Fruit fly (Drosophila melanogaster) whole organism, wandering third instar larva: ENCODE results near the gene CG5188.

Source experiments
- CG32264 ChIP-seq: fragments of 200-800 bp; sonication (Bioruptor generic); optimal IDR thresholded peaks from 2 replicates; lab custom pipeline; 2016; ENCODE audit warnings: missing biosample characterization, missing genetic modification characterization
- CG9705 ChIP-seq: fragments of 200-800 bp; sonication (Bioruptor generic); optimal IDR thresholded peaks from 2 replicates; lab custom pipeline; 2018; ENCODE audit warnings: missing biosample characterization, mild to moderate bottlenecking, missing genetic modification characterization
- Dif ChIP-seq: fragments of 200-275, 200-300 bp; sonication (Bioruptor generic); optimal IDR thresholded peaks from 2 replicates; lab custom pipeline; 2018; ENCODE audit warnings: missing biosample characterization, missing genetic modification characterization; ENCODE audit not compliant: partially characterized antibody
- HLH106 ChIP-seq: fragments of 200-800 bp; optimal IDR thresholded peaks from 3 replicates; lab custom pipeline; 2019; ENCODE audit warnings: missing biosample characterization, mild to moderate bottlenecking, missing genetic modification characterization, moderate library complexity
- Mio ChIP-seq: sonication (Bioruptor generic); optimal IDR thresholded peaks from 2 replicates; lab custom pipeline; 2016; ENCODE audit warnings: missing biosample characterization, missing genetic modification characterization
- Myc ChIP-seq: fragments of >200 bp; optimal IDR thresholded peaks from 2 replicates; lab custom pipeline; 2017
- dmrt93B ChIP-seq: fragments of 200-800 bp; sonication (Bioruptor generic); optimal IDR thresholded peaks from 2 replicates; lab custom pipeline; 2018; ENCODE audit warnings: missing biosample characterization, mild to moderate bottlenecking, missing genetic modification characterization
- fru ChIP-seq: fragments of 200-800 bp; sonication (Bioruptor generic); optimal IDR thresholded peaks from 3 replicates; lab custom pipeline; 2016; ENCODE audit warnings: missing biosample characterization, mild to moderate bottlenecking, missing genetic modification characterization
- lola ChIP-seq: fragments of >200 bp; optimal IDR thresholded peaks from 2 replicates; lab custom pipeline; 2017; ENCODE audit warnings: missing biosample characterization, missing genetic modification characterization
- rgr ChIP-seq: fragments of 200-800 bp; sonication (Bioruptor generic); optimal IDR thresholded peaks from 3 replicates; lab custom pipeline; 2016; ENCODE audit warnings: missing biosample characterization, mild to moderate bottlenecking, missing genetic modification characterization
- sage ChIP-seq: fragments of 200-800 bp; sonication (Bioruptor generic); optimal IDR thresholded peaks from 2 replicates; lab custom pipeline; 2016; ENCODE audit warnings: missing biosample characterization, mild to moderate bottlenecking, missing genetic modification characterization

- TF ChIP-seq Mio (GFP tag; lab: Kevin White, UChicago) (no peak), CG32264 (GFP tag; lab: Kevin White, UChicago) (no peak), Dif (GFP tag; lab: Kevin White, UChicago) (no peak), dmrt93B (GFP tag; lab: Kevin White, UChicago) (no peak), lola (GFP tag; lab: Kevin White, UChicago) (no peak), Myc (no peak), HLH106 (tag; lab: Kevin White, UChicago) (no peak), fru (GFP tag; lab: Kevin White, UChicago) (no peak), CG9705 (GFP tag; lab: Kevin White, UChicago) (no peak), rgr (GFP tag; lab: Kevin White, UChicago) (no peak), sage (GFP tag; lab: Kevin White, UChicago) (no peak)
Observed at dm6 chr2L:10437317-10437716, 8.7 kb downstream of the CG5188 start, which contains the start of gene STUB1.
